Worm (Caenorhabditis elegans) whole organism, early embryonic: Measurements from ENCODE around the gene F34D10.4.

ENCODE experiments used
- ama-1 ChIP-seq: fragments of 150-350 bp; optimal IDR thresholded peaks from 2 replicates; lab custom pipeline; 2014
- ceh-13 ChIP-seq: fragments of 200-800 bp; sonication (Bioruptor generic); optimal IDR thresholded peaks from 2 replicates; lab custom pipeline; 2018; ENCODE audit warnings: mild to moderate bottlenecking, missing genetic modification characterization, missing compliant biosample characterization
- ceh-36 ChIP-seq: sonication (generic microtip); optimal IDR thresholded peaks from 2 replicates; lab custom pipeline; 2016; ENCODE audit warnings: missing genetic modification characterization, inconsistent platforms, missing compliant biosample characterization
- flt-1 ChIP-seq: fragments of 200-800 bp; sonication (Bioruptor generic); IDR thresholded peaks from 2 replicates; pipeline ENCODE4 v1.3.6; 2022; ENCODE audit warnings: missing genetic modification characterization, missing compliant biosample characterization
- hmg-4 ChIP-seq: fragments of 200-800 bp; sonication (Bioruptor generic); optimal IDR thresholded peaks from 2 replicates; lab custom pipeline; 2018; ENCODE audit warnings: mild to moderate bottlenecking, missing genetic modification characterization, missing compliant biosample characterization
- hnd-1 ChIP-seq: sonication (generic microtip); optimal IDR thresholded peaks from 2 replicates; lab custom pipeline; 2016; ENCODE audit warnings: missing genetic modification characterization, missing compliant biosample characterization
- tbx-11 ChIP-seq: fragments of 200-800 bp; sonication (Bioruptor generic); IDR thresholded peaks from 2 replicates; pipeline ENCODE4 v1.3.6; 2022; ENCODE audit warnings: missing genetic modification characterization, missing compliant biosample characterization
- tbx-37 ChIP-seq: fragments of 200-800 bp; sonication (Bioruptor generic); conservative IDR thresholded peaks from 2 replicates; pipeline ENCODE4 v1.3.6; 2022; ENCODE audit warnings: missing genetic modification reagents, missing genetic modification characterization, missing compliant biosample characterization
- tra-4 ChIP-seq: sonication (generic microtip); optimal IDR thresholded peaks from 2 replicates; lab custom pipeline; 2017; ENCODE audit warnings: missing genetic modification characterization, missing compliant biosample characterization

DNA sequence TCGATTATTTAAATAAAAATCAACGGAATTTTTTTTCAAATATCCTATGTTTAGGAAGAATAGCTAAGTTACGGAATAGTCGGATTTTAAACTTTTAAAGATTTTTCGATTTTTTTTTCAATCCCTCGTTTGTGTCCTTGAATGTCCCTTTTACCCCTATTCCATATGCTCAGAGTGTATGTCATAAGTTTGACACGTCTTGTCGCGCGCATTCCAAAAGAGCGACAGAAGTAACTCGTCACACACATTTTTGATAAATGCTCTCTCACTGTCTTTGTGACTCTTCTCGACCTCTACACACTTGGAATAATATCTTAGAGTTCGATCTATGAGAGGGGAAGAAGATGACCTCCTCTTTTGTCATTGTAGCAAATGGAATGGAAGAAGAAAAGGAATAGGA, 47.5 kb downstream of the F34D10.4 start:
- no peak for TF ChIP-seq ama-1
- TF ChIP-seq hnd-1 (tag; lab: Kevin White, UChicago) = no peak
- TF ChIP-seq tbx-11 (GFP tag; lab: Robert Waterston, UW) = no peak
- TF ChIP-seq tra-4 (tag; lab: Kevin White, UChicago) = no peak
- TF ChIP-seq flt-1 = no peak
- TF ChIP-seq ceh-13 (GFP tag; lab: Kevin White, UChicago) = no peak
- no peak for TF ChIP-seq hmg-4 (GFP tag; lab: Kevin White, UChicago)
- no peak for TF ChIP-seq ceh-36 (tag; lab: Kevin White, UChicago)
- no peak for TF ChIP-seq tbx-37 (GFP tag; lab: Robert Waterston, UW)
